Worm (Caenorhabditis elegans) whole organism, L1 larva: Measurements from ENCODE around the gene C54E4.12.

Experiments used
- C34B4.2 ChIP-seq: sonication (generic microtip); optimal IDR thresholded peaks from 2 replicates; lab custom pipeline; 2017; ENCODE audit warnings: mild to moderate bottlenecking, missing genetic modification characterization, missing compliant biosample characterization
- F16B12.6 ChIP-seq: fragments of 150-350 bp; optimal IDR thresholded peaks from 2 replicates; lab custom pipeline; 2014; ENCODE audit warnings: missing biosample characterization, missing genetic modification characterization
- ceh-88 ChIP-seq: fragments of 200-800 bp; sonication (Bioruptor generic); IDR thresholded peaks from 2 replicates; pipeline ENCODE4 v1.3.6; 2022; ENCODE audit warnings: missing genetic modification characterization, missing compliant biosample characterization
- efl-1 ChIP-seq, 4 experiments: fragments of 150-350 bp; optimal IDR thresholded peaks in 3 of 4; peaks in 1 of 4; 1 replicate in 1 of 4; 2 replicates in 3 of 4; lab custom pipeline; 2014; ENCODE audit warnings: missing biosample characterization in 2 of 4, missing genetic modification characterization in 2 of 4, missing genetic modification reagents in 2 of 4
- efl-3 ChIP-seq: fragments of 200-800 bp; sonication (Bioruptor generic); optimal IDR thresholded peaks from 2 replicates; lab custom pipeline; 2018; ENCODE audit warnings: mild to moderate bottlenecking, missing genetic modification characterization, missing compliant biosample characterization
- elt-2 ChIP-seq: sonication (generic microtip); optimal IDR thresholded peaks from 2 replicates; lab custom pipeline; 2016; ENCODE audit warnings: missing genetic modification characterization, mild to moderate bottlenecking, inconsistent platforms, missing compliant biosample characterization, missing genetic modification reagents
- fkh-10 ChIP-seq: sonication (generic microtip); optimal IDR thresholded peaks from 2 replicates; lab custom pipeline; 2017; ENCODE audit warnings: missing biosample characterization, missing genetic modification reagents, missing genetic modification characterization
- fkh-4 ChIP-seq: sonication (generic microtip); optimal IDR thresholded peaks from 2 replicates; lab custom pipeline; 2016; ENCODE audit warnings: missing compliant biosample characterization, missing genetic modification characterization, borderline replicate concordance
- fkh-8 ChIP-seq: sonication (generic microtip); optimal IDR thresholded peaks from 2 replicates; lab custom pipeline; 2016; ENCODE audit warnings: mild to moderate bottlenecking, missing genetic modification characterization, missing compliant biosample characterization
- grh-1 ChIP-seq: fragments of 200-800 bp; sonication (Bioruptor generic); IDR thresholded peaks from 2 replicates; pipeline ENCODE4 v1.3.6; 2022; ENCODE audit warnings: missing genetic modification reagents, missing genetic modification characterization, missing compliant biosample characterization
- hlh-4 ChIP-seq: sonication (generic microtip); optimal IDR thresholded peaks from 2 replicates; lab custom pipeline; 2016; ENCODE audit warnings: mild to moderate bottlenecking, missing genetic modification characterization, missing compliant biosample characterization
- hpl-2 ChIP-seq: fragments of 150-350 bp; optimal IDR thresholded peaks from 2 replicates; lab custom pipeline; 2014; ENCODE audit warnings: missing biosample characterization, missing genetic modification reagents, missing genetic modification characterization
- jun-1 ChIP-seq: fragments of 150-350 bp; optimal IDR thresholded peaks from 2 replicates; lab custom pipeline; 2014; ENCODE audit warnings: missing biosample characterization, missing genetic modification reagents, missing genetic modification characterization
- lin-14 ChIP-seq: fragments of 200-800 bp; sonication (Bioruptor generic); optimal IDR thresholded peaks from 2 replicates; lab custom pipeline; 2018; ENCODE audit warnings: mild to moderate bottlenecking, missing genetic modification characterization, moderate library complexity, missing compliant biosample characterization
- lin-15B ChIP-seq: fragments of 150-350 bp; sonication (generic microtip); optimal IDR thresholded peaks from 3 replicates; lab custom pipeline; 2014; ENCODE audit warnings: missing biosample characterization, missing genetic modification characterization
- lir-3 ChIP-seq: sonication (generic microtip); optimal IDR thresholded peaks from 2 replicates; lab custom pipeline; 2016; ENCODE audit warnings: mild to moderate bottlenecking, missing genetic modification characterization, moderate library complexity, missing compliant biosample characterization; ENCODE audit not compliant: poor library complexity
- mab-9 ChIP-seq: fragments of 200-800 bp; sonication (Bioruptor generic); IDR thresholded peaks from 2 replicates; pipeline ENCODE4 v1.3.6; 2022; ENCODE audit warnings: missing genetic modification reagents, missing genetic modification characterization, missing compliant biosample characterization
- mep-1 ChIP-seq: fragments of 150-350 bp; optimal IDR thresholded peaks from 2 replicates; lab custom pipeline; 2014; ENCODE audit warnings: missing biosample characterization, missing genetic modification characterization
- nhr-11 ChIP-seq: fragments of 150-350 bp; optimal IDR thresholded peaks from 2 replicates; lab custom pipeline; 2014; ENCODE audit warnings: missing biosample characterization, missing genetic modification characterization
- nhr-19 ChIP-seq: fragments of 200-800 bp; sonication (Bioruptor generic); conservative IDR thresholded peaks from 2 replicates; pipeline ENCODE4 v1.3.6; 2022; ENCODE audit warnings: missing genetic modification characterization, missing compliant biosample characterization
- nhr-20 ChIP-seq: sonication (generic microtip); optimal IDR thresholded peaks from 2 replicates; lab custom pipeline; 2016; ENCODE audit warnings: mild to moderate bottlenecking, missing genetic modification characterization, missing compliant biosample characterization
- nhr-28 ChIP-seq: fragments of 150-350 bp; optimal IDR thresholded peaks from 2 replicates; lab custom pipeline; 2014; ENCODE audit warnings: missing biosample characterization, missing genetic modification characterization
- nhr-71 ChIP-seq: sonication (generic microtip); optimal IDR thresholded peaks from 2 replicates; lab custom pipeline; 2016; ENCODE audit warnings: mild to moderate bottlenecking, missing genetic modification characterization, moderate library complexity, missing compliant biosample characterization
- nhr-77 ChIP-seq: fragments of 150-350 bp; optimal IDR thresholded peaks from 2 replicates; lab custom pipeline; 2014; ENCODE audit warnings: missing biosample characterization, missing genetic modification characterization
- pqm-1 ChIP-seq: sonication (generic microtip); optimal IDR thresholded peaks from 3 replicates; lab custom pipeline; 2017; ENCODE audit warnings: missing biosample characterization, missing genetic modification characterization
- rnt-1 ChIP-seq: sonication (generic microtip); optimal IDR thresholded peaks from 2 replicates; lab custom pipeline; 2016; ENCODE audit warnings: mild to moderate bottlenecking, missing genetic modification characterization, moderate library complexity, missing compliant biosample characterization
- snu-23 ChIP-seq: sonication (generic microtip); optimal IDR thresholded peaks from 2 replicates; lab custom pipeline; 2016; ENCODE audit warnings: missing genetic modification characterization, missing compliant biosample characterization
- sox-4 ChIP-seq: sonication (generic microtip); optimal IDR thresholded peaks from 2 replicates; lab custom pipeline; 2016; ENCODE audit warnings: missing genetic modification characterization, missing compliant biosample characterization
- swsn-7 ChIP-seq: sonication (generic microtip); optimal IDR thresholded peaks from 2 replicates; lab custom pipeline; 2016; ENCODE audit warnings: missing genetic modification characterization, missing compliant biosample characterization
- tbx-2 ChIP-seq: sonication (generic microtip); optimal IDR thresholded peaks from 2 replicates; lab custom pipeline; 2016; ENCODE audit warnings: missing genetic modification characterization, missing compliant biosample characterization
- vab-15 ChIP-seq: sonication (generic microtip); optimal IDR thresholded peaks from 2 replicates; lab custom pipeline; 2017; ENCODE audit warnings: missing genotype, mild to moderate bottlenecking, missing genetic modification characterization, missing compliant biosample characterization
- ztf-4 ChIP-seq: fragments of 150-350 bp; optimal IDR thresholded peaks from 2 replicates; lab custom pipeline; 2014; ENCODE audit warnings: missing biosample characterization, missing genetic modification characterization

Gene C54E4.12

DNA sequence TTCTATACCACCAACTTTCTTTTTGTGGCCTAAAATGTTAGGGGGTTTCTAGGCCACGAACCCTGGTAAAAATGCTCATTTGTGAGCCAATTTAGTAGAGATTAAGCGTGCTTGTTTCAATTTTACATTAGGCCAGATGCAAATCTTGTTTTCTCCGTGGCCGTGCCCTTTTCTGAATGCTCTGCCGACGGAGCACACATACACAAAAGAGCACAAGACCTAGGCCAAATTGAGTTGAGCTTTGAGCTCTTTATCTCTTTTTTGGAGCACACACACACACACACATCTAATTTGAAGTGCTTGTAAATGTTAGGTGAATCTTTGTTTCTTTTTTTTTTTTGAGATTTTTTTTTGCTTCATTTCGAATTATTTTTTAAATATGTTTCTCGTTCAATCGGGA is 32.4 kb upstream of the C54E4.12 start:
- TF ChIP-seq fkh-10 (GFP tag; lab: Kevin White, UChicago) (peak; percentile 68), mep-1 (tag; lab: Kevin White, UChicago) (no peak)
- TF ChIP-seq, all 84 proteins: peak for 1

DNA sequence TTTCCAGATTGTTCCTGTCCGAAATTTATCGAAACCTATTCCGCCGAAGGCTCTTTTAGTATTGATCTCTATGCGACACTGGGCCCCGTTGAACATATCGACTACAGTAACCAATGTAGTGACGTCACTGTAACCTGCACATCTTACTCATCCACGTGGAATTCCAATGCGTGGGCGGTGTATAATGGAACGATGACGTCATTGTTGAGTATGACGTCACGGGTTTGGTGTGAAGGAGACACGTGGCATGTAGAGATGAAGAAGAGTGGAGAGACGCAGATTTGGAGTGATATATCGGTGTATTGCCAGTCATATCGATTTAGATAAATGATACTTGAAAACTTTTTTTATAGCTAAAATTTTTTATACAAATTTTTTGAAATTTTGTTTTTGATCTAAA is 29.9 kb upstream of the C54E4.12 start:
- TF ChIP-seq F16B12.6 (tag; lab: Kevin White, UChicago): no peak
- TF ChIP-seq swsn-7 (tag; lab: Kevin White, UChicago): no peak
- TF ChIP-seq mab-9: no peak
- TF ChIP-seq fkh-4 (tag; lab: Kevin White, UChicago): no peak
- no peak for TF ChIP-seq lin-15B (tag; lab: Kevin White, UChicago)
- TF ChIP-seq vab-15 (tag; lab: Kevin White, UChicago): no peak
- TF ChIP-seq, all 84 proteins: peak for 0

DNA sequence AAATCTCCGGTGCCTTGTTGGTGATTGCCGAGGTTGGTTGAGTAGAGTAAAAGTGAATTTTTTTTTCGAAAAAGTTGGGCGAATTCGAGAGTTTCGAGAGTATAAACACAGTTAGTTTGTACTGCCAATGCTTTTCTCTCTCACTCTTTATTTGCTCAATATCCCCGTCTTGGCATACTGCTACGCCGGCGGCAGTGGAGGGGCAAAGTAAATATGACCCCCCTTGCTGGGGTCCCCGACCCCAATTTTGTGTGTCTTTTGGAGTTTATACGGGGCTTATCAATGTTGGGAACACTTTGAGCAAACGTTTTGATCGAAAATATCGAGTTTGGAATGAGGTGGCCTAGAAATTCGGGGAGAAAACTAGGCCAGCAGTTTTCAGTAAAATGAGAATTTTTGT is 28.1 kb upstream of the C54E4.12 start, which contains the start of gene C54E4.4:
Gene C54E4.4, minus strand, starts transcription at position 101 of the 400 bp plus-strand sequence.
- TF ChIP-seq tbx-2 (tag; lab: Kevin White, UChicago) (no peak), efl-1 (optimal IDR thresholded peaks at IDR 0.05; lab: Kevin White, UChicago) (no peak), efl-1 (GFP tag; optimal IDR thresholded peaks at IDR 0.05 in 1 of 2; lab: Kevin White, UChicago) (peak in 1 of 2 experiments; percentile 90), nhr-20 (tag; lab: Kevin White, UChicago) (no peak), ztf-4 (no peak), nhr-77 (peak; percentile 25), sox-4 (tag; lab: Kevin White, UChicago) (no peak)

DNA sequence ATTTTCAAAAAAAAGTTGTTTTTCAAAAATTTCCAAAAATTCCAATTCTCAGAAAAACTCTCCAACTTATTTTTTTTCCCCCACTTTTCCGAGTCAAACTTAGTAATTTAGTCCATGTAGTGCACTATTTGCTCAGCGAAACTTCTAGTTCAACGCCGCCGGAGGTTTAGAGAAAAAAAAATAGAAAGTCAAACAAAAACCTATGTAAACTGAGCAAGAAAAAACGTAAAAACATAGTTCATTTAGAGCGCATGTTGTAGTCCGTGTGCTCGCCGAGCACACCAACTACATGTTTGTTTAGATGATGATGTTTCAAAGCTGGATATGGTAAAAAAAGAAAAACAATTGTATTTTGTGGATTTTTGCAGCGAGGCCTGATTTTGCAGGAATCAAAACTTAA is 21.8 kb upstream of the C54E4.12 start:
- TF ChIP-seq nhr-28 (tag; lab: Kevin White, UChicago): peak; percentile 50
- peak; percentile 59 for TF ChIP-seq nhr-77
- no peak for TF ChIP-seq nhr-19 (GFP tag; lab: Robert Waterston, UW)
- TF ChIP-seq, all 84 proteins: peak for 2

DNA sequence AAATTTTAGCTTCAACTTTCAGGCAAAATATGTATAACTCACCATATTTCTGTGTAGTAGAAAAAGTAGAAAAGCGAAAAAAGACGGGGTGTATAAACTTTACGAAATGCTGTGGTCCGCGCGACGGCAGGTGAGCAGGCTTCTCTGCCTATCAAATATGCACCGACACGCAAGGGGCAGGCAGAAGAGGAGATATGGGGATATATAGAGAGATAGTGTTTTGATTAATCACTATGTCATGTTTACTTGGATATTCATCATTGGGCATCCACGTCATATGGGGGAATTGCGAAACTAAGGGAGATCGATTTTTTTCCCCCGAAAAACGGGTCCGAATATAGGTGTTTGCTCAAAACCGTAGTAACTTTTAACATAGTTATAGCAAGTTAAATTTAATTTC is 18.6 kb upstream of the C54E4.12 start, which contains the start of gene gcy-37:
Gene gcy-37, minus strand, starts transcription at position 101 of the 400 bp plus-strand sequence.
- TF ChIP-seq pqm-1 (no peak), F16B12.6 (tag; lab: Kevin White, UChicago) (no peak), ceh-88 (GFP tag; lab: Robert Waterston, UW) (no peak), hlh-4 (no peak), C34B4.2 (tag; lab: Kevin White, UChicago) (no peak), fkh-8 (tag; lab: Kevin White, UChicago) (no peak), nhr-11 (no peak), tbx-2 (tag; lab: Kevin White, UChicago) (no peak), lir-3 (no peak), efl-3 (no peak), nhr-71 (tag; lab: Kevin White, UChicago) (no peak), hpl-2 (GFP tag; lab: Kevin White, UChicago) (no peak), rnt-1 (tag; lab: Kevin White, UChicago) (no peak)

DNA sequence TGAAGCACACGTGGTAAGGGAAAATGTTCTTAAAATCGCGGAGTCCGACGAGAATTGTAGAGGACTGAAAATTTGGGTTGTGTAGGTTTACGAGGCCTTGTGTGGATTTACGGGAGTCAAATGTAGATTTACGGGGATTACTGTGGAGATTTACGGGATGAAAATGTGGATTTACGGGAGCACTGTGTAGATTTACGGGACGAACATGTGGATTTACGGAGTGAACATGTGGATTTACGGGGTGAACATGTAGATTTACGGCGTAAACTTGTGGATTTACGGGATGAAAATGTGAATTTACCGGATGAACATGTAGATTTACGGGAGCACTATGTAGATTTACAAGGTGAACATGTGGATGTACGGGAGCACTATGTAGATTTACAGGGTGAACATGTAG is 15.8 kb upstream of the C54E4.12 start:
- TF ChIP-seq lin-14 (GFP tag; lab: Kevin White, UChicago) (no peak), efl-3 (no peak), snu-23 (GFP tag; lab: Kevin White, UChicago) (no peak), jun-1 (tag; lab: Kevin White, UChicago) (no peak), grh-1 (GFP tag; lab: Robert Waterston, UW) (no peak), elt-2 (tag; lab: Kevin White, UChicago) (no peak)
